Worm (Caenorhabditis elegans): ENCODE data around the gene Y38H6C.15.
"Not testable (repeated sequence)": the region's sequence is repeated elsewhere in the genome, so short reads cannot be mapped to it uniquely, and the experiment has no call there.

Gene Y38H6C.15

ce11 chrV:20517005-20517404 lies 19.1 kb downstream of the Y38H6C.15 start:
- TF ChIP-seq fkh-3 (tag; optimal IDR thresholded peaks at IDR 0.05) (no peak), zfh-2 (GFP tag; conservative IDR thresholded peaks at IDR 0.05) (peak; percentile 36; the same call in 1 of the 2 replicates)

ce11 chrV:20514483-20514882 lies 21.6 kb downstream of the Y38H6C.15 start:
- TF ChIP-seq ets-4 (GFP tag; optimal IDR thresholded peaks at IDR 0.05) (no peak), nfyb-1 (GFP tag; IDR thresholded peaks at IDR 0.05) (no peak), mes-4 (tag; optimal IDR thresholded peaks at IDR 0.05) (no peak), dpl-1 (GFP tag; optimal IDR thresholded peaks at IDR 0.05) (no peak), pha-4 (tag; optimal IDR thresholded peaks at IDR 0.05) (no peak), lsl-1 (GFP tag; optimal IDR thresholded peaks at IDR 0.05) (no peak), Y53F4B.3 (GFP tag; IDR thresholded peaks at IDR 0.05) (no peak), ccch-3 (GFP tag; optimal IDR thresholded peaks at IDR 0.05) (no peak), ztf-22 (GFP tag; optimal IDR thresholded peaks at IDR 0.05) (no peak), lir-1 (GFP tag; conservative IDR thresholded peaks at IDR 0.05) (no peak), tlf-1 (GFP tag; optimal IDR thresholded peaks at IDR 0.05) (no peak), nhr-179 (tag; optimal IDR thresholded peaks at IDR 0.05) (no peak), T07F8.4 (tag; optimal IDR thresholded peaks at IDR 0.05) (no peak), cebp-2 (GFP tag; IDR thresholded peaks at IDR 0.05) (no peak), C06A6.2 (GFP tag; conservative IDR thresholded peaks at IDR 0.05) (no peak)

ce11 chrV:20513661-20514060 lies 22.4 kb downstream of the Y38H6C.15 start, which contains the start of gene Y38H6C.8:
Gene Y38H6C.8, plus strand, starts transcription at chrV:20513961.
- TF ChIP-seq egrh-3 (GFP tag; IDR thresholded peaks at IDR 0.05); lin-26 (GFP tag; IDR thresholded peaks at IDR 0.05); hlh-12 (tag; optimal IDR thresholded peaks at IDR 0.05): not testable (repeated sequence)

ce11 chrV:20509427-20509826 lies 26.7 kb downstream of the Y38H6C.15 start:
- TF ChIP-seq lsy-27 (tag; optimal IDR thresholded peaks at IDR 0.05; ENCODE audit: borderline replicate concordance, insufficient read depth) (no peak), nhr-120 (GFP tag; IDR thresholded peaks at IDR 0.05) (0 out of 2 replicates have a peak, but pooled peaks have one; percentile 46), T26A5.8 (tag; optimal IDR thresholded peaks at IDR 0.05) (no peak), zfh-2 (GFP tag; conservative IDR thresholded peaks at IDR 0.05) (peak; percentile 56; the same call in 1 of the 2 replicates), snpc-1.1 (tag; optimal IDR thresholded peaks at IDR 0.05; ENCODE audit: insufficient read depth) (no peak)

- TF ChIP-seq K12H6.12 (tag; optimal IDR thresholded peaks at IDR 0.05), result no peak
- no peak for TF ChIP-seq ztf-26 (tag; optimal IDR thresholded peaks at IDR 0.05)
- TF ChIP-seq B0019.2 (GFP tag; conservative IDR thresholded peaks at IDR 0.05), result no peak
- TF ChIP-seq ztf-25 (GFP tag; IDR thresholded peaks at IDR 0.05), result no peak
- peak; percentile 67; the same call in 1 of the 2 replicates for TF ChIP-seq zfh-2 (GFP tag; conservative IDR thresholded peaks at IDR 0.05)
- no peak for TF ChIP-seq hmg-1.2 (GFP tag; IDR thresholded peaks at IDR 0.05)
- TF ChIP-seq madf-8 (GFP tag; conservative IDR thresholded peaks at IDR 0.05), result no peak
- TF ChIP-seq egrh-3 (GFP tag; IDR thresholded peaks at IDR 0.05), result peak; percentile 21; the same call in 1 of the 2 replicates
- no peak for TF ChIP-seq lag-1 (GFP tag; IDR thresholded peaks at IDR 0.05)
- TF ChIP-seq F39B2.1 (GFP tag; IDR thresholded peaks at IDR 0.05), result no peak
- TF ChIP-seq dpl-1 (GFP tag; optimal IDR thresholded peaks at IDR 0.05), result no peak
- TF ChIP-seq Y95B8A.8 (GFP tag; IDR thresholded peaks at IDR 0.05), result no peak
- no peak for TF ChIP-seq Y67H2A.10 (GFP tag; conservative IDR thresholded peaks at IDR 0.05)
- no peak for TF ChIP-seq rpc-1 (optimal IDR thresholded peaks at IDR 0.05)
- no peak for TF ChIP-seq rpc-1 (tag; optimal IDR thresholded peaks at IDR 0.05)
- no peak for TF ChIP-seq hlh-12 (tag; optimal IDR thresholded peaks at IDR 0.05)
Observed at ce11 chrV:20506542-20506941, 29.6 kb downstream of the Y38H6C.15 start.
